Worm (Caenorhabditis elegans) whole organism, L1 larva: ENCODE measurements around the gene M03A1.3.

Experiments used
- ces-1 ChIP-seq: fragments of 150-350 bp; optimal IDR thresholded peaks from 2 replicates; lab custom pipeline; 2014; ENCODE audit warnings: missing biosample characterization, missing genetic modification reagents, missing genetic modification characterization
- egl-27 ChIP-seq, 2 experiments: fragments of 150-350 bp in 1 of 2; sonication (generic microtip); optimal IDR thresholded peaks; 3 replicates each; lab custom pipeline; 2017 to 2018; ENCODE audit warnings: missing biosample characterization in 2 of 2, missing genetic modification characterization in 2 of 2, missing genetic modification reagents in 2 of 2
- fkh-8 ChIP-seq: sonication (generic microtip); optimal IDR thresholded peaks from 2 replicates; lab custom pipeline; 2016; ENCODE audit warnings: mild to moderate bottlenecking, missing genetic modification characterization, missing compliant biosample characterization
- fos-1 ChIP-seq: fragments of 150-350 bp; optimal IDR thresholded peaks from 2 replicates; lab custom pipeline; 2014; ENCODE audit warnings: missing biosample characterization, missing genetic modification characterization
- jun-1 ChIP-seq: fragments of 150-350 bp; optimal IDR thresholded peaks from 2 replicates; lab custom pipeline; 2014; ENCODE audit warnings: missing biosample characterization, missing genetic modification reagents, missing genetic modification characterization
- nhr-90 ChIP-seq: sonication (generic microtip); optimal IDR thresholded peaks from 2 replicates; lab custom pipeline; 2016; ENCODE audit warnings: mild to moderate bottlenecking, missing genetic modification characterization, missing compliant biosample characterization; ENCODE audit not compliant: poor library complexity
- skn-1 ChIP-seq: fragments of 150-350 bp; optimal IDR thresholded peaks from 2 replicates; lab custom pipeline; 2014; ENCODE audit warnings: missing biosample characterization, missing genetic modification characterization

DNA sequence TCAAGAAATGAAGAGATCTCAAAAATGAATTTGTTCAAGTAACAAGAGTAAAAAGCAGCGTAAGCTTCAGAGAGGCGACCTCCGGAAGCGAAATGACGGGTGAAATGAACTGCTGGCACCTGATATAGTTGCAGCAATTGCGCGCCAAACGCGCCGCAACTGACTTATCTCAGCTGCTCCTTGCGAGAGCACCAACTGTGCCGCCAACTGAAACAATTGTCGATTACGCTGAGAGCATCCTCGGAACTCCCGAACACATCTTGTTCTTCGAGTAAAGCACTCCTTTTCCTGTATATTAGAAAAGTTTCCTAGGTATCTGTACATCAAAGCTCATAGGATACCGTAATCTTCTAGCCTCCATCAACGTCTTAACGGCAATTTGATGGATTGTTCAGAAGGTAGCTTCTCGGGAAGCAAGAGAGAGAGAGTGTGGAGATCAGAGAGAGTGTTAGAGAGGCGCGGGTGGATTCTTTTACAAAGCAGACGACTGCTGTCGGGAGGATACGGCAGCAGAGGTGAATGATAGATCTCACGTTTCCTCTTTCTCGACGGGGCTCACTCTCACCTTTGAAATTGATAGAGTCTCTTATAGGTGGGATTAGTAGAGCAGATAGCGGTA, 37.5 kb upstream of the M03A1.3 start:
- TF ChIP-seq fkh-8 (tag; lab: Kevin White, UChicago) = no peak
- no peak for TF ChIP-seq skn-1 (tag; lab: Kevin White, UChicago)
- TF ChIP-seq ces-1 (GFP tag; lab: Kevin White, UChicago) = no peak
- TF ChIP-seq fos-1 (tag; lab: Kevin White, UChicago) = no peak
- TF ChIP-seq egl-27 (tag; optimal IDR thresholded peaks at IDR 0.05; lab: Kevin White, UChicago) = no peak
- no peak for TF ChIP-seq nhr-90 (tag; lab: Kevin White, UChicago)
- no peak for TF ChIP-seq jun-1 (tag; lab: Kevin White, UChicago)
